Worm (Caenorhabditis elegans) whole organism, midembryonic: ENCODE measurements around the gene Y43D4A.1.

Experiments
- T22C8.4 ChIP-seq: fragments of 200-800 bp; sonication (Bioruptor generic); IDR thresholded peaks from 2 replicates; pipeline ENCODE4 v1.3.6; 2022; ENCODE audit warnings: missing genetic modification characterization, missing compliant biosample characterization
- cog-1 ChIP-seq: sonication (generic microtip); optimal IDR thresholded peaks from 2 replicates; lab custom pipeline; 2016; ENCODE audit warnings: missing genetic modification characterization, missing compliant biosample characterization
- flt-1 ChIP-seq: fragments of 200-800 bp; sonication (Bioruptor generic); IDR thresholded peaks from 2 replicates; pipeline ENCODE4 v1.3.6; 2022; ENCODE audit warnings: missing genetic modification characterization, missing compliant biosample characterization
- klf-2 ChIP-seq: fragments of 200-800 bp; sonication (Bioruptor generic); conservative IDR thresholded peaks from 2 replicates; pipeline ENCODE4 v1.3.6; 2022; ENCODE audit warnings: missing genetic modification reagents, missing genetic modification characterization, missing compliant biosample characterization
- med-1 ChIP-seq: sonication (generic microtip); optimal IDR thresholded peaks from 2 replicates; lab custom pipeline; 2017; ENCODE audit warnings: missing genetic modification characterization, mild to moderate bottlenecking, missing compliant biosample characterization, antibody characterized with exemption, missing genetic modification reagents; ENCODE audit not compliant: insufficient read depth
- ref-1 ChIP-seq: fragments of 200-800 bp; sonication (Bioruptor generic); conservative IDR thresholded peaks from 2 replicates; pipeline ENCODE4 v1.3.6; 2022; ENCODE audit warnings: missing genetic modification reagents, missing genetic modification characterization, missing compliant biosample characterization
- tab-1 ChIP-seq: fragments of 200-800 bp; sonication (Bioruptor generic); IDR thresholded peaks from 2 replicates; pipeline ENCODE4 v1.3.6; 2022; ENCODE audit warnings: missing genetic modification characterization, missing compliant biosample characterization
- ztf-23 ChIP-seq: fragments of 200-800 bp; sonication (Bioruptor generic); IDR thresholded peaks from 2 replicates; pipeline ENCODE4 v1.3.6; 2022; ENCODE audit warnings: missing genetic modification reagents, missing genetic modification characterization, missing compliant biosample characterization
- ztf-29 ChIP-seq: fragments of 200-800 bp; sonication (Bioruptor generic); IDR thresholded peaks from 2 replicates; pipeline ENCODE4 v1.3.6; 2022; ENCODE audit warnings: missing genetic modification reagents, missing genetic modification characterization, missing compliant biosample characterization

Gene Y43D4A.1

ce11 chrIV:16778644-16779043 is 35.0 kb downstream of the Y43D4A.1 start:
- no peak for TF ChIP-seq ztf-23

DNA sequence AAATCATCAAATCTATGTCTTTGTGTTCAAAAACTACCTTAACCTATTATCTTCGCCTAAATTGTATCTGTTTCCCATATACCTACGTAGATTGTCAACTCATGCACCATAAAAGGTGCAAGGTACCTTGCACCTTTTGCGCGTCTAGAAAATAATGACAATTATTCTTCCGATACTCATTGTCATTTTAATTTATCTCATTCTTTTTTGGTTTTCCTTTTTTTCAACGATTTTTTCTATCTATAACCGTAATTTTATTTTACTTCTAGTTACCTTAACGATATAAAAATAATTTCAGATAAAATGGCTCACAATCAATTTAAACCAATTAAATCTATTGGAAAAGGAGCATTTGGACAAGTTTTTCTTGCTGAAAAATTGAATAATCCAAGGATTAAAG is 43.4 kb downstream of the Y43D4A.1 start, which contains the start of gene Y43D4A.6:
Gene Y43D4A.6, plus strand, starts transcription at position 301 of the 400 bp plus-strand sequence.
- TF ChIP-seq T22C8.4 (GFP tag; lab: Robert Waterston, UW) (no peak), med-1 (no peak), cog-1 (tag; lab: Kevin White, UChicago) (no peak), ztf-29 (no peak), ref-1 (GFP tag; lab: Robert Waterston, UW) (no peak), tab-1 (GFP tag; lab: Robert Waterston, UW) (no peak), flt-1 (GFP tag; lab: Robert Waterston, UW) (no peak), klf-2 (no peak), ztf-23 (no peak)
